Fruit fly (Drosophila melanogaster) whole organism, adult: ENCODE measurements around the gene Rim2.
A peak's percentile ranks its signal among the peaks of the same experiment; 100 is the strongest.

Experiments
- CG11617 ChIP-seq: fragments of 200-800 bp; sonication (Bioruptor generic); optimal IDR thresholded peaks from 2 replicates; lab custom pipeline; 2017; ENCODE audit warnings: mild to moderate bottlenecking, missing biosample characterization, missing genetic modification reagents, missing genetic modification characterization
- CG12768 ChIP-seq: fragments of 200-800 bp; sonication (Bioruptor generic); optimal IDR thresholded peaks from 2 replicates; lab custom pipeline; 2017; ENCODE audit warnings: missing biosample characterization, missing genetic modification characterization, mild to moderate bottlenecking, moderate library complexity, missing genetic modification reagents
- CG14711 ChIP-seq: fragments of 200-800 bp; sonication (Bioruptor generic); optimal IDR thresholded peaks from 2 replicates; lab custom pipeline; 2018; ENCODE audit warnings: missing biosample characterization, mild to moderate bottlenecking, missing genetic modification characterization, moderate library complexity
- CG1620 ChIP-seq: fragments of 200-800 bp; sonication (Bioruptor generic); optimal IDR thresholded peaks from 2 replicates; lab custom pipeline; 2016; ENCODE audit warnings: missing biosample characterization, missing genetic modification characterization
- CG33017 ChIP-seq: fragments of 200-800 bp; sonication (Bioruptor generic); optimal IDR thresholded peaks from 2 replicates; lab custom pipeline; 2018; ENCODE audit warnings: missing biosample characterization, mild to moderate bottlenecking, missing genetic modification characterization, moderate library complexity
- CG5204 ChIP-seq: fragments of 200-800 bp; sonication (Bioruptor generic); optimal IDR thresholded peaks from 2 replicates; lab custom pipeline; 2016; ENCODE audit warnings: missing biosample characterization, missing genetic modification characterization
- CG7045 ChIP-seq: fragments of 200-800 bp; sonication (Bioruptor generic); optimal IDR thresholded peaks from 2 replicates; lab custom pipeline; 2017; ENCODE audit warnings: missing biosample characterization, mild to moderate bottlenecking, missing genetic modification characterization
- CG7101 ChIP-seq: fragments of 200-800 bp; sonication (Bioruptor generic); optimal IDR thresholded peaks from 2 replicates; lab custom pipeline; 2018; ENCODE audit warnings: missing biosample characterization, mild to moderate bottlenecking, missing genetic modification characterization, moderate library complexity
- Clk ChIP-seq: fragments of 200-800 bp; sonication (Bioruptor generic); optimal IDR thresholded peaks from 2 replicates; lab custom pipeline; 2017; ENCODE audit warnings: missing biosample characterization, missing genetic modification characterization
- Crg-1 ChIP-seq: fragments of 200-800 bp; sonication (Bioruptor generic); optimal IDR thresholded peaks from 2 replicates; lab custom pipeline; 2016; ENCODE audit warnings: missing biosample characterization, missing genetic modification characterization
- Hr96 ChIP-seq: fragments of 200-800 bp; sonication (Bioruptor generic); optimal IDR thresholded peaks from 2 replicates; lab custom pipeline; 2016; ENCODE audit warnings: missing biosample characterization, missing genetic modification characterization
- Mnt ChIP-seq: fragments of 200-800 bp; sonication (Bioruptor generic); optimal IDR thresholded peaks from 2 replicates; lab custom pipeline; 2016; ENCODE audit warnings: missing biosample characterization, mild to moderate bottlenecking, missing genetic modification characterization
- bab1 ChIP-seq: fragments of 200-800 bp; sonication (Bioruptor generic); optimal IDR thresholded peaks from 3 replicates; lab custom pipeline; 2019; ENCODE audit warnings: missing biosample characterization, mild to moderate bottlenecking, missing genetic modification characterization, moderate library complexity
- cic ChIP-seq: fragments of 200-800 bp; sonication (Bioruptor generic); optimal IDR thresholded peaks from 2 replicates; lab custom pipeline; 2017; ENCODE audit warnings: missing biosample characterization, mild to moderate bottlenecking, missing genetic modification characterization, moderate library complexity
- cnc ChIP-seq, 2 experiments: fragments of >200 bp; optimal IDR thresholded peaks; 2 replicates each; lab custom pipeline; 2017
- kay ChIP-seq: fragments of 200-800 bp; sonication (Bioruptor generic); peaks from one replicate; lab custom pipeline; 2016; ENCODE audit warnings: missing biosample characterization, missing genetic modification characterization, borderline replicate concordance
- ovo ChIP-seq: fragments of 200-800 bp; sonication (Bioruptor generic); optimal IDR thresholded peaks from 2 replicates; lab custom pipeline; 2016; ENCODE audit warnings: missing biosample characterization, missing genetic modification characterization
- pad ChIP-seq: fragments of 200-800 bp; sonication (Bioruptor generic); optimal IDR thresholded peaks from 3 replicates; lab custom pipeline; 2017; ENCODE audit warnings: missing biosample characterization, missing genetic modification characterization, mild to moderate bottlenecking, moderate library complexity, missing genetic modification reagents
- tj ChIP-seq: fragments of 200-800 bp; sonication (Bioruptor generic); optimal IDR thresholded peaks from 3 replicates; lab custom pipeline; 2017; ENCODE audit warnings: missing biosample characterization, mild to moderate bottlenecking, missing genetic modification characterization, moderate library complexity
- toe ChIP-seq: fragments of 200-800 bp; sonication (Bioruptor generic); optimal IDR thresholded peaks from 2 replicates; lab custom pipeline; 2016; ENCODE audit warnings: missing biosample characterization, missing genetic modification characterization

Rim2 gene

DNA sequence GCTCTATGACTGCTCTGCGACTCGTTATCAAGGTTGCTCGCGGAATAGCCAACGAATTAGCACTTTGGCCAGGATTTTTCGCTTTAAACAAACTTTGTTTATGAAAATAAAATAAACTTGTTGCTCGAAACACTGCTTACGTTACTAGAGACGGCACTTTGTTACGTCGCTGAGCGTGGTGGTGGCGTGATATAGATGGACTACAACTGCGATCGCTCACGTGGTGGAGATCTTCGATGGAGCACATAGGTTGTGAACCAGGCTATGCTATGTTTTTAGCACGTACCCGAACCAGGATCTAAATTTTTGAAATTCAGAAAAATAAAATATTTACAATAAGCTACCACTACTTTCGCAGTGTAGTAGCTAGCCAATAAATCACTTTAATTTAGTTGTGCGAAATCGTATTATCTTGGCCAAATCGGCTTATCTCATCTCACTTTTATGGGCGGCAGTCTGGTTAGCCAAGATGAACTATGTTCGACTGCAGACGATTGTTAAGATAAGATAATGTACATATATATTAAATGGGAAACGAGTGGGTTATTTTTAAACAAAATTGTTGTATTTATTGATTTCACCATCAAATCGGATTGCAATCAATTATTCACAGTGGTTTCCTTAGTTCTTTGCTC is 8.4 kb downstream of the Rim2 start, which contains the start of gene frtz:
frtz (minus strand) TSS at position 153 of the 635 bp plus-strand sequence.
- TF ChIP-seq tj (GFP tag; lab: Kevin White, UChicago) = no peak
- TF ChIP-seq Mnt (GFP tag; lab: Kevin White, UChicago) = peak; percentile 39
- no peak for TF ChIP-seq Hr96 (GFP tag; lab: Kevin White, UChicago)
- TF ChIP-seq cic (GFP tag; lab: Kevin White, UChicago) = no peak
- TF ChIP-seq CG11617 (GFP tag; lab: Kevin White, UChicago) = peak; percentile 18
- TF ChIP-seq CG7045 (GFP tag; lab: Kevin White, UChicago) = no peak
- TF ChIP-seq Clk (GFP tag; lab: Kevin White, UChicago) = no peak
- no peak for TF ChIP-seq CG7101 (tag; lab: Kevin White, UChicago)
- no peak for TF ChIP-seq kay (GFP tag; lab: Kevin White, UChicago)
- peak; percentile 38 for TF ChIP-seq bab1 (GFP tag; lab: Kevin White, UChicago)

DNA sequence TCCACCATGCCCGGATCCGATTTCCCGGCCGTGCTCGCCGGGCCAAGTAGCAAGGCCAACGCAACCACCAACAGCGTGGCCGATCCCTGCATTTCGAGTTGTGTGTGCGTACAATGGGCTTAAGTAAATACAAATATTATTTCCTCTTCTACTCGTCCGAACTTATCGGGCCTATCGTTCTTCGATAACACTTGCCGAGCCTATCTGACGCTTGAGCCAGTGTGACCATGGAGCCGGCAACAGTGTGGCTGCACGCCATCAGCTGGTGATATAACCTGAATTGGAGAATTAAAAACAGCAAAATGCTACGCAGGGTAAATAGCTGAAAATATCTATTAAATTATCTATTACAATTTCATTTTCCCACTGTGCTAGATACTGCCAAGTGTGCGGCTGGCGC is 14.0 kb downstream of the Rim2 start, which contains the start of the genes CG17660 and mRpL48:
CG17660 (minus strand) TSS at position 198 of the 400 bp plus-strand sequence.
mRpL48 (plus strand) TSS at position 239 of the 400 bp plus-strand sequence.
- TF ChIP-seq Crg-1 (GFP tag; lab: Kevin White, UChicago) = no peak
- TF ChIP-seq Mnt (GFP tag; lab: Kevin White, UChicago) = peak; percentile 62
- TF ChIP-seq cic (GFP tag; lab: Kevin White, UChicago) = peak; percentile 22
- TF ChIP-seq toe = no peak
- TF ChIP-seq Clk (GFP tag; lab: Kevin White, UChicago) = no peak
- TF ChIP-seq CG1620 (GFP tag; lab: Kevin White, UChicago) = peak; percentile 19
- no peak for TF ChIP-seq cnc (optimal IDR thresholded peaks at IDR 0.05; lab: Kevin White, UChicago)
- no peak for TF ChIP-seq Hr96 (GFP tag; lab: Kevin White, UChicago)
- no peak for TF ChIP-seq kay (GFP tag; lab: Kevin White, UChicago)
- peak; percentile 33 for TF ChIP-seq CG11617 (GFP tag; lab: Kevin White, UChicago)
- TF ChIP-seq CG14711 = peak; percentile 10
- peak; percentile 17 for TF ChIP-seq CG7101 (tag; lab: Kevin White, UChicago)
- no peak for TF ChIP-seq CG12768 (GFP tag; lab: Kevin White, UChicago)
- no peak for TF ChIP-seq CG5204 (GFP tag; lab: Kevin White, UChicago)
- peak; percentile 32 for TF ChIP-seq bab1 (GFP tag; lab: Kevin White, UChicago)
- no peak for TF ChIP-seq CG33017 (tag; lab: Kevin White, UChicago)
- no peak for TF ChIP-seq CG7045 (GFP tag; lab: Kevin White, UChicago)
- TF ChIP-seq tj (GFP tag; lab: Kevin White, UChicago) = no peak
- no peak for TF ChIP-seq pad (GFP tag; lab: Kevin White, UChicago)
- TF ChIP-seq ovo (GFP tag; lab: Kevin White, UChicago) = peak; percentile 40

DNA sequence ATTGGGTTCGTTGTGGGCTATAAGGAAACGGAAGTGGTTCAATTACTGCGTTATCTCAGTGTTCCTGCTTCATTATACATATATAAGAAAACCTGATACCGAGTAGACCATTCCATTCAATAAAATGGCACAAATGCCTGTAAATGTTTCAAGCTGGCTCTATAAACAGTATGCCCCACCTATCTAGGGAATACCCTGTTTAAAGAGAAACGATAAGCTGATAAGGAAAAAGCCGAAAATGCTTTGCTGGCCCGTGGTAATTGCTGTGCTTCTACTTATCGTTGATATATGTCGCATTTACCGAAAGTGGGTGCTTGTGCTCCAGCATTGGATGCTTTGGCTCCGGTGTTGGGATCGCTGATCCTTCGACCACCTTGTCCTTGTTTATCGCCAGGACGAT is 14.9 kb downstream of the Rim2 start:
- TF ChIP-seq CG7101 (tag; lab: Kevin White, UChicago) = no peak
- no peak for TF ChIP-seq ovo (GFP tag; lab: Kevin White, UChicago)
- no peak for TF ChIP-seq toe
- TF ChIP-seq CG12768 (GFP tag; lab: Kevin White, UChicago) = no peak
- no peak for TF ChIP-seq pad (GFP tag; lab: Kevin White, UChicago)

DNA sequence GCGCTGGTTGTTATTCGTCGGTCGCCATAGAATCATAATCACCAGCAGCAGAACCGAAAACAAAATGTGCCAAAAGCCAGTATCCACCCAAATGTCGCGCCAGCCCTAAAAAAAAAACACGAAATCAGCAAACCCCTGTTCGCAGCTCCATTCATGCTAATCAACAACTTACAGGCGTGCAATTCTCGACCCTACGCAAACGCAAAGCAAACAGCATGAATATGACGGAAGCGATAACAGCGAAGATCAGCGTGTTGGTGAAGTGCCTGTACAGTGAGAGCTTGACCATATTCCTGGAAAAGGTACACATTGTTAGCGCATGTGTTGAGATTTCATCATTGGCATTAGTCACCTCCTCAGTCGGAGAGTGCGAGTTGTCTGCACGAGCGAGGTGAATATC is 16.1 kb downstream of the Rim2 start:
- no peak for TF ChIP-seq kay (GFP tag; lab: Kevin White, UChicago)
- TF ChIP-seq CG7101 (tag; lab: Kevin White, UChicago) = no peak
- TF ChIP-seq cnc (optimal IDR thresholded peaks at IDR 0.05; lab: Kevin White, UChicago) = no peak
- no peak for TF ChIP-seq Mnt (GFP tag; lab: Kevin White, UChicago)
- TF ChIP-seq CG11617 (GFP tag; lab: Kevin White, UChicago) = no peak
- no peak for TF ChIP-seq toe
- TF ChIP-seq cic (GFP tag; lab: Kevin White, UChicago) = peak; percentile 62

DNA sequence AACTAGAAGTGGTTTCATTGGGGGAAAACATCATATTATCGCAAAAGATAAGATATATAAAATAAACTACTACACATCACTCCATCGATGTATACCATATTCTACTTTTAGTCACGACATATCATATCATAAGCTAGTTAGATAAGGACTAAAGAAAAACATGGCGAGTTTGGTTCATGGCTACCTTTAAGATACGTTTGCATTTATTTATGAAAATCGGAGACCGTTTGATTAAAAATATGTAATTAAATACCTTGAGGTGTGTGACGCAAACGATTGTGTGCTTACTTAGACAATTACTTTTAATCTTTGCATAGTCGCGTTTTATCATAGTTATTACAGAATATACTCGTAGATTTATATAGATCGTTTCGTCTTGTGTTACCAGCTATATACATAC is 17.2 kb downstream of the Rim2 start:
- TF ChIP-seq ovo (GFP tag; lab: Kevin White, UChicago) = no peak
- no peak for TF ChIP-seq Mnt (GFP tag; lab: Kevin White, UChicago)
- no peak for TF ChIP-seq CG12768 (GFP tag; lab: Kevin White, UChicago)
- TF ChIP-seq Hr96 (GFP tag; lab: Kevin White, UChicago) = no peak
- TF ChIP-seq Crg-1 (GFP tag; lab: Kevin White, UChicago) = no peak
- TF ChIP-seq CG33017 (tag; lab: Kevin White, UChicago) = no peak
- no peak for TF ChIP-seq CG7045 (GFP tag; lab: Kevin White, UChicago)
- TF ChIP-seq CG7101 (tag; lab: Kevin White, UChicago) = no peak
- TF ChIP-seq cnc (optimal IDR thresholded peaks at IDR 0.05; lab: Kevin White, UChicago) = no peak
- no peak for TF ChIP-seq bab1 (GFP tag; lab: Kevin White, UChicago)
- TF ChIP-seq cic (GFP tag; lab: Kevin White, UChicago) = no peak
- no peak for TF ChIP-seq pad (GFP tag; lab: Kevin White, UChicago)
- TF ChIP-seq toe = no peak
- TF ChIP-seq CG1620 (GFP tag; lab: Kevin White, UChicago) = no peak
- no peak for TF ChIP-seq tj (GFP tag; lab: Kevin White, UChicago)

DNA sequence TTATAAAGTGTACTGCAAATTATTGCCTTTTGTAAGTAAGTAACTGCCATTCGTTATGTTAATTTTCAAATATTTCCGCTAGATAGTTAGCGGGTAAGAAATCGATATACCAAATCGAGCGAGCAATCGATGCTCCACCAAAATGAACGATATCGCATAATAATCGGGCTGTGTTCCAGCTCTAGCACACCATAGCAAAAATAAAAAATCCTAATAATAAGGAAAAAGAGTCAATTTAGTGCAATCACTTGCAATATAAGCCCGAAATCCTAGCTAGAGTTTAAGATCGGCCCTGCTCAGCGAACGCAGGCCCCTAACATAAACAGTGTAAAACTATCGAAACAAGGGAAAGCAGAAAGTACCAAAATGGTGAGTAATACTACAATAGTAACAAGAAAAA is 19.4 kb downstream of the Rim2 start, which contains the start of gene cpb:
cpb (plus strand) TSS at position 157 of the 400 bp plus-strand sequence.
- TF ChIP-seq ovo (GFP tag; lab: Kevin White, UChicago) (no peak), tj (GFP tag; lab: Kevin White, UChicago) (no peak), Clk (GFP tag; lab: Kevin White, UChicago) (no peak), CG7101 (tag; lab: Kevin White, UChicago) (no peak), cnc (optimal IDR thresholded peaks at IDR 0.05; lab: Kevin White, UChicago) (no peak), CG7045 (GFP tag; lab: Kevin White, UChicago) (no peak), CG12768 (GFP tag; lab: Kevin White, UChicago) (no peak), pad (GFP tag; lab: Kevin White, UChicago) (no peak), CG14711 (no peak), CG1620 (GFP tag; lab: Kevin White, UChicago) (no peak), Crg-1 (GFP tag; lab: Kevin White, UChicago) (no peak), CG33017 (tag; lab: Kevin White, UChicago) (no peak)
